Worm (Caenorhabditis elegans) whole organism, midembryonic: Measurements from ENCODE around the gene ftr-1.
A peak's percentile ranks its signal among the peaks of the same experiment; 100 is the strongest.

Source experiments
- T22C8.4 ChIP-seq: fragments of 200-800 bp; sonication (Bioruptor generic); IDR thresholded peaks from 2 replicates; pipeline ENCODE4 v1.3.6; 2022; ENCODE audit warnings: missing genetic modification characterization, missing compliant biosample characterization
- cog-1 ChIP-seq: sonication (generic microtip); optimal IDR thresholded peaks from 2 replicates; lab custom pipeline; 2016; ENCODE audit warnings: missing genetic modification characterization, missing compliant biosample characterization
- flt-1 ChIP-seq: fragments of 200-800 bp; sonication (Bioruptor generic); IDR thresholded peaks from 2 replicates; pipeline ENCODE4 v1.3.6; 2022; ENCODE audit warnings: missing genetic modification characterization, missing compliant biosample characterization
- klf-2 ChIP-seq: fragments of 200-800 bp; sonication (Bioruptor generic); conservative IDR thresholded peaks from 2 replicates; pipeline ENCODE4 v1.3.6; 2022; ENCODE audit warnings: missing genetic modification reagents, missing genetic modification characterization, missing compliant biosample characterization
- med-1 ChIP-seq: sonication (generic microtip); optimal IDR thresholded peaks from 2 replicates; lab custom pipeline; 2017; ENCODE audit warnings: missing genetic modification characterization, mild to moderate bottlenecking, missing compliant biosample characterization, antibody characterized with exemption, missing genetic modification reagents; ENCODE audit not compliant: insufficient read depth
- ref-1 ChIP-seq: fragments of 200-800 bp; sonication (Bioruptor generic); conservative IDR thresholded peaks from 2 replicates; pipeline ENCODE4 v1.3.6; 2022; ENCODE audit warnings: missing genetic modification reagents, missing genetic modification characterization, missing compliant biosample characterization
- tab-1 ChIP-seq: fragments of 200-800 bp; sonication (Bioruptor generic); IDR thresholded peaks from 2 replicates; pipeline ENCODE4 v1.3.6; 2022; ENCODE audit warnings: missing genetic modification characterization, missing compliant biosample characterization
- ztf-23 ChIP-seq: fragments of 200-800 bp; sonication (Bioruptor generic); IDR thresholded peaks from 2 replicates; pipeline ENCODE4 v1.3.6; 2022; ENCODE audit warnings: missing genetic modification reagents, missing genetic modification characterization, missing compliant biosample characterization
- ztf-29 ChIP-seq: fragments of 200-800 bp; sonication (Bioruptor generic); IDR thresholded peaks from 2 replicates; pipeline ENCODE4 v1.3.6; 2022; ENCODE audit warnings: missing genetic modification reagents, missing genetic modification characterization, missing compliant biosample characterization

The ftr-1 gene

DNA sequence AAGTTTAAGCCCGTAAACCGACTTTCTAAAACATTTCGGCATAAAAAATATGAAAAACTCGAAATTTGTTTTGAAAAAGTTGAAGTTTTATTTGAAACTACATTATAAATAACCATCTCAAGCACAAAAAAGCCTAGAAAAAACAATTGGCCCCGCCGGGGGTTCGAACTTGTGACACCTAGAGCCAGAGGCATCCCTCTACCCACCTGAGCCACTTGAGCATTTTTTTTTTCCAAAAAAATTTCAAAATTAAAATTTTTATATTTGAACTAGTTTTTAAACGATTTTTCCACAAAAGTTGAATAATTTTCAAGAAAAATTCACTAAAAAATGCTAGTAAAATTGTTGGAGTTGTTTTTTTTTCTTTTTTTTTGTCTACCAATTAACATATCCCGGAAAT is 27.0 kb downstream of the ftr-1 start:
- TF ChIP-seq cog-1 (no peak), med-1 (no peak), flt-1 (GFP tag; lab: Robert Waterston, UW) (no peak), ref-1 (GFP tag; lab: Robert Waterston, UW) (no peak), ztf-29 (GFP tag; lab: Robert Waterston, UW) (no peak), ztf-23 (GFP tag; lab: Robert Waterston, UW) (no peak), klf-2 (no peak), tab-1 (no peak), T22C8.4 (GFP tag; lab: Robert Waterston, UW) (no peak)

DNA sequence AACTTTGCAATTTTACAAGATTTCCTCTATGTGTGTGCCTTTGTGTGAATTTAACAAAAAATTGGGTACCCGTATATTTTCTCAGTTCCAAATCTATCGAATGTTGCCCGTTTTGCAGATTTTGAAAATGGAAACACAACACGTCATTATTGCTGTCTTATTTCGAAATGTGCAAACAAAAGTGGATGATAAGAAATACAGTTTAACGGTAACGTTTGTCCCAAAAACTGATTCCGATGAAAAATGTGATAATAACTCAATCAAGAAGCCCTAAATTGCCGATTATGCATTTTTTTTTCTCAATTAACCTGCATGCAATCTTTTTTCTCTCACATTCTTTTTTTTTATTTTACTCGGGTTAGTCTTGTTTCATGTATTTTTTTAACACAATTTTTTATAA is 28.5 kb downstream of the ftr-1 start:
- TF ChIP-seq med-1 (no peak), flt-1 (GFP tag; lab: Robert Waterston, UW) (no peak), ztf-29 (GFP tag; lab: Robert Waterston, UW) (no peak), ztf-23 (GFP tag; lab: Robert Waterston, UW) (no peak), klf-2 (no peak), tab-1 (no peak), ref-1 (GFP tag; lab: Robert Waterston, UW) (no peak)

DNA sequence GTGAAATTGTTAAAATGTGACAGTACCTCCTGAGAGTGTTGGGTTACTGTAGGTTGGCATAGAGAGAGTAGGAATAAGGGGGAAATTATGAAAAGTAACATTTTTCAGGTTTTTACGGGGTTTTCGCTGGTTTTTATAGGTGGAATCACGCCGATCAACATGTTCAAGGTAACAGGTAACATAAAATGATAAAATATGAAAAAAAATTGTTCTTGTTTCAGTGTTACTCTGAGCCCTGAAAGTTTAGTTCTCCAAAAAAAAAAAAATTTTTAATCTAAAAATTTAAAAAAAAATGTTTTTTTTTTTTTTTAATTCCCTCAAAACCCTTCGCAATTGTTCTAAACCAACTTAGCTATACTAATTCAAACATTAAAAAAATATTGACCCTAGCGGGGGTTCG is 37.0 kb downstream of the ftr-1 start, which contains the start of gene Y113G7B.15:
TSS of gene Y113G7B.15 (minus strand) at position 101 of the 400 bp plus-strand sequence.
- no peak for TF ChIP-seq ztf-23 (GFP tag; lab: Robert Waterston, UW)
- TF ChIP-seq ztf-29 (GFP tag; lab: Robert Waterston, UW): no peak
- TF ChIP-seq tab-1: no peak
- TF ChIP-seq flt-1 (GFP tag; lab: Robert Waterston, UW): no peak
- TF ChIP-seq med-1: no peak

DNA sequence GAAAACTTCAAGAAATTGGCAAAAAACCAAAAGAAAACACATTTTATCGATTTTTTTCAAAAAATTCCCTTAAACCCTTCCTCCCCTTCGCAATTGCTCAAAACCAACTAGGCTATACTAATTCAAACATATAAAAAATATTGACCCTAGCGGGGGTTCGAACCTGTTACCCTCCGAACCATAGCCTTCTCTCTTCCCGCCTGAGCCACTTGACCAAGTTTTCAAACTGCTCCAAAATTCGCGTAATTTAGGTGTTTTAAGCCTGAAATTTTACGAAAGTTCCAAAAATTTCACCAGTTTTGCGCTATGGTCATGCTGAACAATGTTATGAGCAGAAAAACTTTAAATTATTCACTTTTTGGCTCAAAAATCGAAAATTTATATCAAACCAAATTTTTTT is 37.7 kb downstream of the ftr-1 start:
- TF ChIP-seq ztf-23 (GFP tag; lab: Robert Waterston, UW): no peak
- 0 out of 2 replicates have a peak, but pooled peaks have one; percentile 4 for TF ChIP-seq flt-1 (GFP tag; lab: Robert Waterston, UW)
- TF ChIP-seq ref-1 (GFP tag; lab: Robert Waterston, UW): no peak
- no peak for TF ChIP-seq ztf-29 (GFP tag; lab: Robert Waterston, UW)

ce11 chrV:20235231-20235630 is 38.5 kb downstream of the ftr-1 start:
- TF ChIP-seq ref-1 (GFP tag; lab: Robert Waterston, UW) (no peak), ztf-29 (GFP tag; lab: Robert Waterston, UW) (no peak), klf-2 (no peak), ztf-23 (GFP tag; lab: Robert Waterston, UW) (no peak), cog-1 (no peak), tab-1 (no peak), flt-1 (GFP tag; lab: Robert Waterston, UW) (no peak), T22C8.4 (GFP tag; lab: Robert Waterston, UW) (no peak), med-1 (no peak)

DNA sequence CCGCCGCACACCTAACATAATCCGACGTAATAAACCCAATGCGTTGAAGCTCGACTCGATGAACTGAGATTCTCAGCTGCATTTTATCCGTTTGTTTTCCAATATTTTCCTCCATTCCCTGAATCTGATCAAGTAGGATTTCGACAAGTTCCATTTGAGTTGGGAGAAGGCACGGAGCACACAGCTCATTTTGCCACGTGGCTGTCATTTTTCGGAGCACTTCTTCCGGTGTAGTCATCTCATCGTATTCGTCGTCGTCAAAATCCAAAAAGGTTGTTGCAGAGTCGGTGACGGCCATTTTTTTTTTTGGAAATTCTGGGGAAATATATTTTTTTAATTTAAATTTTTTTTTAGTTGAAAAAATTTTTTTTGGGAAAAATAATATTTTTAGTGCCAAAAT is 40.7 kb downstream of the ftr-1 start, which contains the start of gene sld-5:
TSS of gene sld-5 (minus strand) at position 317 of the 400 bp plus-strand sequence.
- no peak for TF ChIP-seq ztf-29 (GFP tag; lab: Robert Waterston, UW)
- no peak for TF ChIP-seq cog-1
- TF ChIP-seq flt-1 (GFP tag; lab: Robert Waterston, UW): no peak
- no peak for TF ChIP-seq ztf-23 (GFP tag; lab: Robert Waterston, UW)
- TF ChIP-seq tab-1: no peak
- no peak for TF ChIP-seq ref-1 (GFP tag; lab: Robert Waterston, UW)
- TF ChIP-seq T22C8.4 (GFP tag; lab: Robert Waterston, UW): no peak
- TF ChIP-seq klf-2: no peak
- TF ChIP-seq med-1: no peak

DNA sequence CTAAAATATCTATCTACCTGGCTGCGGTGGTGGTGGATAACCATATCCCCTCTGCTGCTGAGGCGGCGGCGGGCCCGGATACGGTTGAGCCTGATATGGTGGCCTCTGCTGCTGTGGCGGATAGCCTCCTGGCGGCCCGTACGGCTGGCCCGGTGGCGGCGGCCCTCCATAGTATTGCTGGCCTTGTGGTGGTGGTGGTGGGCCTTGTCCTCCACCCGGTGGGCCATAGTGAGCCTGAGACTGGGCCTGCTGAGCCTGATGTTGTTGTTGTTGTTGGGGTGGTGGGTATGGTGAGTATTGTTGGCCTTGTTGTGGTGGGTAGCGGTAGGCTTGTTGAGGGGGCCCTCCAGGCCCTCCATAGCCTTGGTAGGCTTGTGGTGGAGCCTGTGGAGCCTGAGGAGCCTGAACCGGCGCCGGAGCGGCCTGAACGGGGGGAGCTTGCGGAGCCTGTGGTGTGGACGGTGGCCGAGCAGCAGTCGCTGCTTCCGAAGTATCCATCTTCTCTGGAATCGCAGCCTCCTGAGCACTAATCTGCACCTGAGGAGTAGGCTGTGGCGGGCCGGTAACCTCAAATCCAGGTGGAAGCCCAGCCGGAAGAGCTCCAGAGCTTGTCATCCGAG is 44.6 kb downstream of the ftr-1 start:
- TF ChIP-seq ztf-29 (GFP tag; lab: Robert Waterston, UW): no peak
- no peak for TF ChIP-seq cog-1
- TF ChIP-seq tab-1: no peak
- 0 out of 2 replicates have a peak, but pooled peaks have one; percentile 41 for TF ChIP-seq flt-1 (GFP tag; lab: Robert Waterston, UW)
- TF ChIP-seq T22C8.4 (GFP tag; lab: Robert Waterston, UW): no peak
